Worm (Caenorhabditis elegans): Measurements from ENCODE around the gene F45F2.11.
A peak's percentile ranks its signal among the peaks of the same experiment; 100 is the strongest.

The F45F2.11 gene

ce11 chrV:8495965-8496364 lies 24.7 kb downstream of the F45F2.11 start:
- no peak for TF ChIP-seq fos-1 (tag; optimal IDR thresholded peaks at IDR 0.05)
- TF ChIP-seq nhr-25 (tag; optimal IDR thresholded peaks at IDR 0.05), result no peak
- TF ChIP-seq nhr-67 (tag; optimal IDR thresholded peaks at IDR 0.05), result no peak
- TF ChIP-seq unc-62 (GFP tag; optimal IDR thresholded peaks at IDR 0.05), result no peak
- no peak for TF ChIP-seq ceh-16 (tag; optimal IDR thresholded peaks at IDR 0.05)
- peak; percentile 4 for TF ChIP-seq snpc-4 (tag; optimal IDR thresholded peaks at IDR 0.05)
- TF ChIP-seq fkh-2 (tag; optimal IDR thresholded peaks at IDR 0.05), result no peak
- TF ChIP-seq lin-39 (tag; optimal IDR thresholded peaks at IDR 0.05), result no peak
- no peak for TF ChIP-seq nhr-237 (tag; optimal IDR thresholded peaks at IDR 0.05)
- peak; percentile 22 for TF ChIP-seq elt-2 (tag; optimal IDR thresholded peaks at IDR 0.05)

- TF ChIP-seq nhr-11 (tag; optimal IDR thresholded peaks at IDR 0.05), result no peak
- TF ChIP-seq nhr-237 (tag; optimal IDR thresholded peaks at IDR 0.05), result no peak
- TF ChIP-seq R02D3.7 (tag; optimal IDR thresholded peaks at IDR 0.05), result no peak
- no peak for TF ChIP-seq ceh-28 (tag; optimal IDR thresholded peaks at IDR 0.05)
- no peak for TF ChIP-seq unc-39 (tag; optimal IDR thresholded peaks at IDR 0.05)
- no peak for TF ChIP-seq elt-1 (tag; optimal IDR thresholded peaks at IDR 0.05)
- no peak for TF ChIP-seq snpc-4 (tag; optimal IDR thresholded peaks at IDR 0.05)
- TF ChIP-seq egl-27 (tag; optimal IDR thresholded peaks at IDR 0.05), result no peak
- no peak for TF ChIP-seq ZK546.5 (tag; optimal IDR thresholded peaks at IDR 0.05)
- no peak for TF ChIP-seq lin-39 (tag; optimal IDR thresholded peaks at IDR 0.05)
- TF ChIP-seq fkh-2 (tag; optimal IDR thresholded peaks at IDR 0.05), result no peak
- no peak for TF ChIP-seq lsy-12 (tag; optimal IDR thresholded peaks at IDR 0.05)
- no peak for TF ChIP-seq skn-1 (tag; optimal IDR thresholded peaks at IDR 0.05)
- no peak for TF ChIP-seq nhr-67 (tag; optimal IDR thresholded peaks at IDR 0.05)
- TF ChIP-seq nhr-43 (tag; optimal IDR thresholded peaks at IDR 0.05; ENCODE audit: poor library complexity, severe bottlenecking), result no peak
These were observed 25.6 kb downstream of the F45F2.11 start for ce11 chrV:8495106-8495505.

- TF ChIP-seq lin-39 (tag; optimal IDR thresholded peaks at IDR 0.05), result peak; percentile 78
- TF ChIP-seq egl-5 (tag; optimal IDR thresholded peaks at IDR 0.05), result no peak
- no peak for TF ChIP-seq eor-1 (tag; optimal IDR thresholded peaks at IDR 0.05)
- peak; percentile 55 for TF ChIP-seq unc-62 (GFP tag; optimal IDR thresholded peaks at IDR 0.05)
- no peak for TF ChIP-seq mml-1 (tag; optimal IDR thresholded peaks at IDR 0.05)
- no peak for TF ChIP-seq pha-4 (tag; optimal IDR thresholded peaks at IDR 0.05)
- TF ChIP-seq fkh-10 (GFP tag; optimal IDR thresholded peaks at IDR 0.05), result no peak
- TF ChIP-seq elt-1 (tag; optimal IDR thresholded peaks at IDR 0.05), result peak; percentile 76
- TF ChIP-seq ztf-11 (tag; optimal IDR thresholded peaks at IDR 0.05), result no peak
- TF ChIP-seq unc-39 (tag; optimal IDR thresholded peaks at IDR 0.05), result no peak
- TF ChIP-seq ama-1 (optimal IDR thresholded peaks at IDR 0.05), result no peak
- no peak for TF ChIP-seq sea-2 (GFP tag; optimal IDR thresholded peaks at IDR 0.05)
These were observed 26.3 kb downstream of the F45F2.11 start, which contains the start of gene pxn-1 for ce11 chrV:8494260-8494939. Gene pxn-1 (plus strand): TSS chrV:8494889.

ce11 chrV:8481274-8481673 lies 39.4 kb downstream of the F45F2.11 start:
- no peak for TF ChIP-seq nhr-28 (tag; optimal IDR thresholded peaks at IDR 0.05)
- TF ChIP-seq lsy-12 (tag; optimal IDR thresholded peaks at IDR 0.05), result no peak
- TF ChIP-seq ceh-82 (tag; optimal IDR thresholded peaks at IDR 0.05), result no peak

ce11 chrV:8470906-8471305 lies 49.8 kb downstream of the F45F2.11 start, which contains the start of gene gplb-1:
Gene gplb-1 (minus strand): TSS chrV:8471242.
- no peak for TF ChIP-seq nhr-28 (tag; optimal IDR thresholded peaks at IDR 0.05)
- no peak for TF ChIP-seq jun-1 (tag; optimal IDR thresholded peaks at IDR 0.05)
- no peak for TF ChIP-seq tbx-2 (tag; optimal IDR thresholded peaks at IDR 0.05)
- TF ChIP-seq hmg-11 (tag; optimal IDR thresholded peaks at IDR 0.05), result no peak
